Fruit fly (Drosophila melanogaster) whole organism, adult: ENCODE results near the gene Mpv17.

Source experiments
- CG11617 ChIP-seq: fragments of 200-800 bp; sonication (Bioruptor generic); optimal IDR thresholded peaks from 2 replicates; lab custom pipeline; 2017; ENCODE audit warnings: mild to moderate bottlenecking, missing biosample characterization, missing genetic modification reagents, missing genetic modification characterization
- CG12768 ChIP-seq: fragments of 200-800 bp; sonication (Bioruptor generic); optimal IDR thresholded peaks from 2 replicates; lab custom pipeline; 2017; ENCODE audit warnings: missing biosample characterization, missing genetic modification characterization, mild to moderate bottlenecking, moderate library complexity, missing genetic modification reagents
- CG14711 ChIP-seq: fragments of 200-800 bp; sonication (Bioruptor generic); optimal IDR thresholded peaks from 2 replicates; lab custom pipeline; 2018; ENCODE audit warnings: missing biosample characterization, mild to moderate bottlenecking, missing genetic modification characterization, moderate library complexity
- CG1620 ChIP-seq: fragments of 200-800 bp; sonication (Bioruptor generic); optimal IDR thresholded peaks from 2 replicates; lab custom pipeline; 2016; ENCODE audit warnings: missing biosample characterization, missing genetic modification characterization
- CG33017 ChIP-seq: fragments of 200-800 bp; sonication (Bioruptor generic); optimal IDR thresholded peaks from 2 replicates; lab custom pipeline; 2018; ENCODE audit warnings: missing biosample characterization, mild to moderate bottlenecking, missing genetic modification characterization, moderate library complexity
- CG5204 ChIP-seq: fragments of 200-800 bp; sonication (Bioruptor generic); optimal IDR thresholded peaks from 2 replicates; lab custom pipeline; 2016; ENCODE audit warnings: missing biosample characterization, missing genetic modification characterization
- CG7045 ChIP-seq: fragments of 200-800 bp; sonication (Bioruptor generic); optimal IDR thresholded peaks from 2 replicates; lab custom pipeline; 2017; ENCODE audit warnings: missing biosample characterization, mild to moderate bottlenecking, missing genetic modification characterization
- CG7101 ChIP-seq: fragments of 200-800 bp; sonication (Bioruptor generic); optimal IDR thresholded peaks from 2 replicates; lab custom pipeline; 2018; ENCODE audit warnings: missing biosample characterization, mild to moderate bottlenecking, missing genetic modification characterization, moderate library complexity
- Clk ChIP-seq: fragments of 200-800 bp; sonication (Bioruptor generic); optimal IDR thresholded peaks from 2 replicates; lab custom pipeline; 2017; ENCODE audit warnings: missing biosample characterization, missing genetic modification characterization
- Hr96 ChIP-seq: fragments of 200-800 bp; sonication (Bioruptor generic); optimal IDR thresholded peaks from 2 replicates; lab custom pipeline; 2016; ENCODE audit warnings: missing biosample characterization, missing genetic modification characterization
- Mnt ChIP-seq: fragments of 200-800 bp; sonication (Bioruptor generic); optimal IDR thresholded peaks from 2 replicates; lab custom pipeline; 2016; ENCODE audit warnings: missing biosample characterization, mild to moderate bottlenecking, missing genetic modification characterization
- bab1 ChIP-seq: fragments of 200-800 bp; sonication (Bioruptor generic); optimal IDR thresholded peaks from 3 replicates; lab custom pipeline; 2019; ENCODE audit warnings: missing biosample characterization, mild to moderate bottlenecking, missing genetic modification characterization, moderate library complexity
- cic ChIP-seq: fragments of 200-800 bp; sonication (Bioruptor generic); optimal IDR thresholded peaks from 2 replicates; lab custom pipeline; 2017; ENCODE audit warnings: missing biosample characterization, mild to moderate bottlenecking, missing genetic modification characterization, moderate library complexity
- cnc ChIP-seq, 2 experiments: fragments of >200 bp; optimal IDR thresholded peaks; 2 replicates each; lab custom pipeline; 2017
- kay ChIP-seq: fragments of 200-800 bp; sonication (Bioruptor generic); peaks from one replicate; lab custom pipeline; 2016; ENCODE audit warnings: missing biosample characterization, missing genetic modification characterization, borderline replicate concordance
- ovo ChIP-seq: fragments of 200-800 bp; sonication (Bioruptor generic); optimal IDR thresholded peaks from 2 replicates; lab custom pipeline; 2016; ENCODE audit warnings: missing biosample characterization, missing genetic modification characterization
- pad ChIP-seq: fragments of 200-800 bp; sonication (Bioruptor generic); optimal IDR thresholded peaks from 3 replicates; lab custom pipeline; 2017; ENCODE audit warnings: missing biosample characterization, missing genetic modification characterization, mild to moderate bottlenecking, moderate library complexity, missing genetic modification reagents
- tj ChIP-seq: fragments of 200-800 bp; sonication (Bioruptor generic); optimal IDR thresholded peaks from 3 replicates; lab custom pipeline; 2017; ENCODE audit warnings: missing biosample characterization, mild to moderate bottlenecking, missing genetic modification characterization, moderate library complexity
- toe ChIP-seq: fragments of 200-800 bp; sonication (Bioruptor generic); optimal IDR thresholded peaks from 2 replicates; lab custom pipeline; 2016; ENCODE audit warnings: missing biosample characterization, missing genetic modification characterization

Gene Mpv17

dm6 chr4:995958-996357 lies 33.2 kb downstream of the Mpv17 start:
- TF ChIP-seq tj (GFP tag; lab: Kevin White, UChicago), result no peak
- no peak for TF ChIP-seq ovo (GFP tag; lab: Kevin White, UChicago)
- TF ChIP-seq toe (GFP tag; lab: Kevin White, UChicago), result no peak
- TF ChIP-seq bab1 (GFP tag; lab: Kevin White, UChicago), result no peak
- TF ChIP-seq kay, result no peak
- no peak for TF ChIP-seq CG5204 (GFP tag; lab: Kevin White, UChicago)
- TF ChIP-seq CG14711, result no peak

dm6 chr4:989058-989770 lies 39.9 kb downstream of the Mpv17 start, which contains the start of gene toy:
Gene toy (plus strand): TSS chr4:989725.
- TF ChIP-seq ovo (GFP tag; lab: Kevin White, UChicago) (no peak), CG11617 (GFP tag; lab: Kevin White, UChicago) (no peak), Hr96 (GFP tag; lab: Kevin White, UChicago) (no peak), CG33017 (tag; lab: Kevin White, UChicago) (no peak), kay (no peak), pad (GFP tag; lab: Kevin White, UChicago) (no peak), CG5204 (GFP tag; lab: Kevin White, UChicago) (no peak), CG12768 (GFP tag; lab: Kevin White, UChicago) (no peak), CG14711 (no peak), tj (GFP tag; lab: Kevin White, UChicago) (no peak), cic (no peak), bab1 (GFP tag; lab: Kevin White, UChicago) (no peak), Mnt (GFP tag; lab: Kevin White, UChicago) (no peak)

- no peak for TF ChIP-seq CG7101 (tag; lab: Kevin White, UChicago)
- no peak for TF ChIP-seq tj (GFP tag; lab: Kevin White, UChicago)
- TF ChIP-seq cnc (optimal IDR thresholded peaks at IDR 0.05; lab: Kevin White, UChicago), result no peak
- no peak for TF ChIP-seq CG7045 (GFP tag; lab: Kevin White, UChicago)
- no peak for TF ChIP-seq cic
- TF ChIP-seq toe (GFP tag; lab: Kevin White, UChicago), result no peak
- no peak for TF ChIP-seq bab1 (GFP tag; lab: Kevin White, UChicago)
- no peak for TF ChIP-seq CG5204 (GFP tag; lab: Kevin White, UChicago)
Measured at dm6 chr4:988379-988778, 40.8 kb downstream of the Mpv17 start.

dm6 chr4:984755-985154 lies 44.4 kb downstream of the Mpv17 start:
- TF ChIP-seq Mnt (GFP tag; lab: Kevin White, UChicago) (no peak), cnc (optimal IDR thresholded peaks at IDR 0.05; lab: Kevin White, UChicago) (no peak), ovo (GFP tag; lab: Kevin White, UChicago) (no peak), CG12768 (GFP tag; lab: Kevin White, UChicago) (no peak), bab1 (GFP tag; lab: Kevin White, UChicago) (no peak), CG14711 (no peak), toe (GFP tag; lab: Kevin White, UChicago) (no peak), CG33017 (tag; lab: Kevin White, UChicago) (no peak), CG7045 (GFP tag; lab: Kevin White, UChicago) (no peak), Clk (no peak), CG5204 (GFP tag; lab: Kevin White, UChicago) (no peak), pad (GFP tag; lab: Kevin White, UChicago) (no peak), cic (no peak), tj (GFP tag; lab: Kevin White, UChicago) (no peak), CG1620 (GFP tag; lab: Kevin White, UChicago) (no peak), Hr96 (GFP tag; lab: Kevin White, UChicago) (no peak)

- no peak for TF ChIP-seq Mnt (GFP tag; lab: Kevin White, UChicago)
- peak; percentile 71 for TF ChIP-seq kay
Measured at dm6 chr4:982791-983407, 46.3 kb downstream of the Mpv17 start.

dm6 chr4:981157-981556 lies 48.0 kb downstream of the Mpv17 start:
- TF ChIP-seq tj (GFP tag; lab: Kevin White, UChicago) (no peak), Hr96 (GFP tag; lab: Kevin White, UChicago) (no peak), kay (peak; percentile 43), ovo (GFP tag; lab: Kevin White, UChicago) (no peak)

dm6 chr4:980475-980856 lies 48.7 kb downstream of the Mpv17 start:
- TF ChIP-seq kay, result peak; percentile 73
- no peak for TF ChIP-seq Clk
